Worm (Caenorhabditis elegans): ENCODE data around the gene T28D9.1.

DNA sequence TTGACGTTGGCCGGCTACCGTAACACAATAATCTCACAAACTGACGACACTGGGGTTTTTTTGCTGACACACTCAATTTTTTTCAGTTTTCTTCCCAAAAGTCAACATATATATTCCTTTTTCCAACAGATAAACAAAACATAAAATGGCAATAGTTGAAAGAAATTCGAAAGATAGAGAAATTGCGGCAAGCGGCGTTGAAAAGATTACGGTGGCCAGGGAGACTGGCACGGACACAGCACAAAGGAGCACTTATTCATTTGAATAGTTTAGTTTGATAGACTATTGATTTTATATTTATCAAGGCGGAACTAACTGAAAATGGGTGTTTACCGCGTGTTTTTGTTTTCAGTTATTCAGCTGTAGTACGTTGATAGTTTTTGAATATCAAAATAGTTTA, 29.1 kb downstream of the T28D9.1 start, which contains the start of gene toe-2:
- TF ChIP-seq elt-2 (tag; optimal IDR thresholded peaks at IDR 0.05): peak; percentile 55
- no peak for TF ChIP-seq aly-2 (tag; optimal IDR thresholded peaks at IDR 0.05)
- TF ChIP-seq tbx-2 (tag; optimal IDR thresholded peaks at IDR 0.05): no peak
- no peak for TF ChIP-seq ama-1 (optimal IDR thresholded peaks at IDR 0.05)
- TF ChIP-seq nhr-11 (tag; optimal IDR thresholded peaks at IDR 0.05): no peak
- no peak for TF ChIP-seq ztf-11 (tag; optimal IDR thresholded peaks at IDR 0.05)
- TF ChIP-seq snpc-4 (tag; optimal IDR thresholded peaks at IDR 0.05): no peak
- TF ChIP-seq elt-1 (tag; optimal IDR thresholded peaks at IDR 0.05): no peak
- no peak for TF ChIP-seq pha-4 (tag; optimal IDR thresholded peaks at IDR 0.05)
- no peak for TF ChIP-seq daf-12 (tag; optimal IDR thresholded peaks at IDR 0.05)
- TF ChIP-seq ceh-28 (tag; optimal IDR thresholded peaks at IDR 0.05): no peak
- no peak for TF ChIP-seq fkh-10 (GFP tag; optimal IDR thresholded peaks at IDR 0.05)
- TF ChIP-seq sea-2 (GFP tag; optimal IDR thresholded peaks at IDR 0.05): no peak

All from whole organism, L3 larva.